Fruit fly (Drosophila melanogaster): ENCODE results near the gene Pgd.
A peak's percentile ranks its signal among the peaks of the same experiment; 100 is the strongest.

dm6 chrX:2108639-2109038 lies 36.3 kb upstream of the Pgd start:
- TF ChIP-seq CG3919 (GFP tag; optimal IDR thresholded peaks at IDR 0.05) (no peak), achi (GFP tag; optimal IDR thresholded peaks at IDR 0.05) (no peak), Gug (GFP tag; IDR thresholded peaks at IDR 0.05) (peak; percentile 45), Hr38 (GFP tag; optimal IDR thresholded peaks at IDR 0.05) (no peak), CG6854 (GFP tag; optimal IDR thresholded peaks at IDR 0.05) (no peak)
